Fruit fly (Drosophila melanogaster) whole organism, embryonic: ENCODE data around the gene Ak3.
A peak's percentile ranks its signal among the peaks of the same experiment; 100 is the strongest.

ENCODE experiments used
- Antp ChIP-seq: fragments of 200-800 bp; sonication (Bioruptor generic); optimal IDR thresholded peaks from 3 replicates; lab custom pipeline; 2016; ENCODE audit warnings: missing biosample characterization, missing genetic modification characterization
- Blimp-1 ChIP-seq: fragments of 200-800 bp; sonication (Bioruptor generic); optimal IDR thresholded peaks from 3 replicates; lab custom pipeline; 2018; ENCODE audit warnings: missing biosample characterization, missing genetic modification characterization, mild to moderate bottlenecking, moderate library complexity, missing genetic modification reagents
- CG10209 ChIP-seq: fragments of 200-800 bp; sonication (Bioruptor generic); optimal IDR thresholded peaks from 3 replicates; lab custom pipeline; 2017; ENCODE audit warnings: missing biosample characterization, mild to moderate bottlenecking, missing genetic modification characterization, missing genetic modification reagents
- CG10321 ChIP-seq: fragments of 200-800 bp; sonication (Bioruptor generic); IDR thresholded peaks from 2 replicates; pipeline ENCODE4 v1.3.6; 2022; ENCODE audit warnings: missing biosample characterization, missing genetic modification characterization
- CG10366 ChIP-seq: fragments of 200-800 bp; sonication (Bioruptor generic); IDR thresholded peaks from 2 replicates; pipeline ENCODE4 v1.3.6; 2022; ENCODE audit warnings: missing biosample characterization, missing genetic modification characterization
- CG10543 ChIP-seq: fragments of 200-800 bp; sonication (Bioruptor generic); optimal IDR thresholded peaks from 3 replicates; lab custom pipeline; 2017; ENCODE audit warnings: missing biosample characterization, mild to moderate bottlenecking, missing genetic modification characterization, moderate library complexity
- CG11247 ChIP-seq: fragments of 200-800 bp; sonication (Bioruptor generic); IDR thresholded peaks from 2 replicates; pipeline ENCODE4 v1.3.6; 2022; ENCODE audit warnings: missing biosample characterization, missing genetic modification characterization
- CG12071 ChIP-seq: fragments of 200-800 bp; sonication (Bioruptor generic); optimal IDR thresholded peaks from 3 replicates; lab custom pipeline; 2018; ENCODE audit warnings: missing biosample characterization, mild to moderate bottlenecking, missing genetic modification characterization
- CG12769 ChIP-seq: fragments of 200-800 bp; sonication (Bioruptor generic); optimal IDR thresholded peaks from 2 replicates; lab custom pipeline; 2019; ENCODE audit warnings: missing biosample characterization, mild to moderate bottlenecking, missing genetic modification characterization, moderate library complexity
- CG15073 ChIP-seq: fragments of 200-800 bp; sonication (Bioruptor generic); optimal IDR thresholded peaks from 2 replicates; lab custom pipeline; 2016; ENCODE audit warnings: missing biosample characterization, missing genetic modification characterization
- CG16863 ChIP-seq: fragments of 200-800 bp; sonication (Bioruptor generic); optimal IDR thresholded peaks from 3 replicates; lab custom pipeline; 2016; ENCODE audit warnings: missing biosample characterization, missing genetic modification characterization
- CG17186 ChIP-seq: fragments of 200-800 bp; sonication (Bioruptor generic); optimal IDR thresholded peaks from 3 replicates; lab custom pipeline; 2017; ENCODE audit warnings: missing biosample characterization, missing genetic modification reagents, missing genetic modification characterization
- CG17385 ChIP-seq: fragments of 200-800 bp; sonication (Bioruptor generic); optimal IDR thresholded peaks from 3 replicates; lab custom pipeline; 2018; ENCODE audit warnings: missing biosample characterization, mild to moderate bottlenecking, missing genetic modification characterization
- CG1792 ChIP-seq: fragments of 200-800 bp; sonication (Bioruptor generic); optimal IDR thresholded peaks from 2 replicates; lab custom pipeline; 2016; ENCODE audit warnings: missing biosample characterization, missing genetic modification characterization
- CG3281 ChIP-seq: fragments of 200-800 bp; sonication (Bioruptor generic); optimal IDR thresholded peaks from 3 replicates; lab custom pipeline; 2017; ENCODE audit warnings: missing biosample characterization, mild to moderate bottlenecking, missing genetic modification characterization
- CG4424 ChIP-seq: fragments of 200-800 bp; sonication (Bioruptor generic); optimal IDR thresholded peaks from 3 replicates; lab custom pipeline; 2016; ENCODE audit warnings: missing biosample characterization, missing genetic modification characterization
- CG4707 ChIP-seq: fragments of 200-800 bp; sonication (Bioruptor generic); optimal IDR thresholded peaks from 2 replicates; lab custom pipeline; 2018; ENCODE audit warnings: missing biosample characterization, mild to moderate bottlenecking, missing genetic modification characterization, moderate library complexity
- CG6765 ChIP-seq: fragments of 200-800 bp; sonication (Bioruptor generic); optimal IDR thresholded peaks from 3 replicates; lab custom pipeline; 2017; ENCODE audit warnings: missing biosample characterization, mild to moderate bottlenecking, missing genetic modification characterization
- CG7556 ChIP-seq: fragments of 200-800 bp; sonication (Bioruptor generic); optimal IDR thresholded peaks from 2 replicates; lab custom pipeline; 2017; ENCODE audit warnings: missing biosample characterization, mild to moderate bottlenecking, missing genetic modification characterization
- CG8089 ChIP-seq: fragments of 200-800 bp; sonication (Bioruptor generic); optimal IDR thresholded peaks from 3 replicates; lab custom pipeline; 2016; ENCODE audit warnings: missing biosample characterization, missing genetic modification characterization
- CG8359 ChIP-seq: fragments of 200-800 bp; sonication (Bioruptor generic); optimal IDR thresholded peaks from 2 replicates; lab custom pipeline; 2017; ENCODE audit warnings: missing biosample characterization, mild to moderate bottlenecking, missing genetic modification characterization, borderline replicate concordance
- CG9437 ChIP-seq: fragments of 200-800 bp; sonication (Bioruptor generic); optimal IDR thresholded peaks from 2 replicates; lab custom pipeline; 2018; ENCODE audit warnings: missing biosample characterization, mild to moderate bottlenecking, missing genetic modification characterization
- Camta ChIP-seq: fragments of 200-800 bp; sonication (Bioruptor generic); optimal IDR thresholded peaks from 2 replicates; lab custom pipeline; 2016; ENCODE audit warnings: missing biosample characterization, missing genetic modification characterization
- Chrac-16 ChIP-seq: fragments of 200-800 bp; sonication (Bioruptor generic); optimal IDR thresholded peaks from 3 replicates; lab custom pipeline; 2016; ENCODE audit warnings: missing biosample characterization, missing genetic modification characterization
- CoRest ChIP-seq: fragments of 200-800 bp; sonication (Bioruptor generic); optimal IDR thresholded peaks from 3 replicates; lab custom pipeline; 2018; ENCODE audit warnings: missing biosample characterization, mild to moderate bottlenecking, missing genetic modification characterization, moderate library complexity
- Dip3 ChIP-seq: fragments of 200-800 bp; sonication (Bioruptor generic); optimal IDR thresholded peaks from 3 replicates; lab custom pipeline; 2016; ENCODE audit warnings: missing biosample characterization, missing genetic modification characterization
- E2f2 ChIP-seq: fragments of 200-800 bp; sonication (Bioruptor generic); IDR thresholded peaks from 2 replicates; pipeline ENCODE4 v1.3.6; 2022; ENCODE audit warnings: missing biosample characterization, missing genetic modification characterization
- Elba2 ChIP-seq: fragments of 200-800 bp; sonication (Bioruptor generic); optimal IDR thresholded peaks from 3 replicates; lab custom pipeline; 2016; ENCODE audit warnings: missing biosample characterization, missing genetic modification characterization
- HHEX ChIP-seq: fragments of 200-800 bp; sonication (Bioruptor generic); optimal IDR thresholded peaks from 3 replicates; lab custom pipeline; 2017; ENCODE audit warnings: missing biosample characterization, mild to moderate bottlenecking, missing genetic modification characterization, missing genetic modification reagents
- Lhr ChIP-seq: fragments of 200-800 bp; sonication (Bioruptor generic); optimal IDR thresholded peaks from 3 replicates; lab custom pipeline; 2017; ENCODE audit warnings: mild to moderate bottlenecking, missing biosample characterization, missing genetic modification reagents, missing genetic modification characterization
- NFAT ChIP-seq: fragments of 200-800 bp; sonication (Bioruptor generic); IDR thresholded peaks from 2 replicates; pipeline ENCODE4 v1.3.6; 2022; ENCODE audit warnings: missing biosample characterization, missing genetic modification characterization
- NK7.1 ChIP-seq: fragments of 200-800 bp; sonication (Bioruptor generic); optimal IDR thresholded peaks from 3 replicates; lab custom pipeline; 2016; ENCODE audit warnings: missing biosample characterization, missing genetic modification characterization
- Neu2 ChIP-seq: fragments of 200-800 bp; sonication (Bioruptor generic); optimal IDR thresholded peaks from 3 replicates; lab custom pipeline; 2016; ENCODE audit warnings: missing biosample characterization, missing genetic modification characterization, borderline replicate concordance
- Pdp1 ChIP-seq, 2 experiments: fragments of 200-800 bp; sonication (Bioruptor generic); optimal IDR thresholded peaks; 3 replicates each; lab custom pipeline; 2016; ENCODE audit warnings: missing biosample characterization in 2 of 2, missing genetic modification characterization in 2 of 2, mild to moderate bottlenecking in 1 of 2, moderate library complexity in 1 of 2
- Rfx ChIP-seq: fragments of 200-800 bp; sonication (Bioruptor generic); IDR thresholded peaks from 2 replicates; pipeline ENCODE4 v1.3.6; 2022; ENCODE audit warnings: missing biosample characterization, missing genetic modification characterization
- Sin3A ChIP-seq: fragments of >200 bp; optimal IDR thresholded peaks from 2 replicates; lab custom pipeline; 2018
- ac ChIP-seq: fragments of 200-800 bp; sonication (Bioruptor generic); optimal IDR thresholded peaks from 3 replicates; lab custom pipeline; 2017; ENCODE audit warnings: missing biosample characterization, mild to moderate bottlenecking, missing genetic modification characterization
- btn ChIP-seq: fragments of 200-800 bp; sonication (Bioruptor generic); optimal IDR thresholded peaks from 2 replicates; lab custom pipeline; 2016; ENCODE audit warnings: missing biosample characterization, missing genetic modification characterization
- danr ChIP-seq: fragments of 200-800 bp; sonication (Bioruptor generic); IDR thresholded peaks from 2 replicates; pipeline ENCODE4 v1.3.6; 2022; ENCODE audit warnings: missing biosample characterization, missing genetic modification characterization
- dati ChIP-seq: fragments of 200-800 bp; sonication (Bioruptor generic); IDR thresholded peaks from 2 replicates; pipeline ENCODE4 v1.3.6; 2022; ENCODE audit warnings: missing biosample characterization, missing genetic modification characterization
- esg ChIP-seq: fragments of 200-800 bp; sonication (Bioruptor generic); conservative IDR thresholded peaks from 2 replicates; pipeline ENCODE4 v1.3.6; 2022; ENCODE audit warnings: missing biosample characterization, missing genetic modification characterization
- ftz-f1 ChIP-seq: fragments of 200-800 bp; sonication (Bioruptor generic); optimal IDR thresholded peaks from 2 replicates; lab custom pipeline; 2016; ENCODE audit warnings: missing biosample characterization, missing genetic modification characterization
- gsb-n ChIP-seq: fragments of 200-800 bp; sonication (Bioruptor generic); optimal IDR thresholded peaks from 3 replicates; lab custom pipeline; 2018; ENCODE audit warnings: missing biosample characterization, mild to moderate bottlenecking, missing genetic modification characterization
- pb ChIP-seq: fragments of 200-800 bp; sonication (Bioruptor generic); optimal IDR thresholded peaks from 3 replicates; lab custom pipeline; 2016; ENCODE audit warnings: missing biosample characterization, missing genetic modification characterization
- repo ChIP-seq: fragments of 200-800 bp; sonication (Bioruptor generic); optimal IDR thresholded peaks from 2 replicates; lab custom pipeline; 2016; ENCODE audit warnings: missing biosample characterization, missing genetic modification characterization
- slbo ChIP-seq: fragments of 200-800 bp; sonication (Bioruptor generic); IDR thresholded peaks from 2 replicates; pipeline ENCODE4 v1.3.6; 2022; ENCODE audit warnings: missing biosample characterization, missing genetic modification characterization
- sr ChIP-seq: fragments of 200-800 bp; sonication (Bioruptor generic); IDR thresholded peaks from 3 replicates; pipeline ENCODE4 v1.3.6; 2022; ENCODE audit warnings: missing biosample characterization, missing genetic modification characterization
- tio ChIP-seq: fragments of 200-800 bp; sonication (Bioruptor generic); optimal IDR thresholded peaks from 2 replicates; lab custom pipeline; 2017; ENCODE audit warnings: missing biosample characterization, missing genetic modification characterization, inconsistent platforms
- vnd ChIP-seq: fragments of 200-800 bp; sonication (Bioruptor generic); IDR thresholded peaks from 3 replicates; pipeline ENCODE4 v1.3.6; 2022; ENCODE audit warnings: missing biosample characterization, missing genetic modification characterization; ENCODE audit not compliant: partially characterized antibody
- z ChIP-seq: fragments of 200-800 bp; sonication (Bioruptor generic); IDR thresholded peaks from 3 replicates; pipeline ENCODE4 v1.3.6; 2022; ENCODE audit warnings: missing biosample characterization, missing genetic modification characterization

Gene Ak3

dm6 chr3R:10888633-10889519 is 512 bp downstream of the Ak3 start (continued):
- TF ChIP-seq esg (GFP tag; lab: Robert Waterston, UW) (no peak), CG10543 (GFP tag; lab: Kevin White, UChicago) (peak; percentile 33), Antp (peak; percentile 31), danr (GFP tag; lab: Robert Waterston, UW) (no peak), repo (GFP tag; lab: Kevin White, UChicago) (no peak), NFAT (GFP tag; lab: Robert Waterston, UW) (peak; percentile 78), CG10209 (GFP tag; lab: Kevin White, UChicago) (no peak), CG10321 (GFP tag; lab: Robert Waterston, UW) (no peak), NK7.1 (no peak), CG12769 (tag; lab: Kevin White, UChicago) (peak; percentile 89), Rfx (GFP tag; lab: Robert Waterston, UW) (peak; percentile 80), slbo (peak; percentile 58), Camta (no peak), btn (no peak), dati (GFP tag; lab: Robert Waterston, UW) (no peak), CG15073 (GFP tag; lab: Kevin White, UChicago) (no peak), tio (GFP tag; lab: Kevin White, UChicago) (no peak), CoRest (no peak), CG4424 (GFP tag; lab: Kevin White, UChicago) (peak; percentile 16), gsb-n (no peak), E2f2 (no peak), HHEX (GFP tag; lab: Kevin White, UChicago) (peak; percentile 2), vnd (GFP tag; lab: Robert Waterston, UW) (no peak), CG6765 (GFP tag; lab: Kevin White, UChicago) (peak; percentile 17), sr (GFP tag; lab: Robert Waterston, UW) (0 out of 3 replicates have a peak, but pooled peaks have one; percentile 4), Blimp-1 (GFP tag; lab: Kevin White, UChicago) (no peak), CG8089 (GFP tag; lab: Kevin White, UChicago) (no peak), Dip3 (GFP tag; lab: Kevin White, UChicago) (no peak), pb (GFP tag; lab: Kevin White, UChicago) (no peak), CG10366 (GFP tag; lab: Robert Waterston, UW) (peak; percentile 40), CG7556 (GFP tag; lab: Kevin White, UChicago) (peak; percentile 38), CG4707 (GFP tag; lab: Kevin White, UChicago) (no peak), CG17385 (GFP tag; lab: Kevin White, UChicago) (peak; percentile 65), CG9437 (GFP tag; lab: Kevin White, UChicago) (no peak), CG16863 (GFP tag; lab: Kevin White, UChicago) (no peak), CG17186 (GFP tag; lab: Kevin White, UChicago) (no peak), CG1792 (GFP tag; lab: Kevin White, UChicago) (no peak), Pdp1 (GFP tag; optimal IDR thresholded peaks at IDR 0.05; lab: Kevin White, UChicago) (peak in 1 of 2 experiments; percentile 70), CG8359 (GFP tag; lab: Kevin White, UChicago) (no peak), ac (GFP tag; lab: Kevin White, UChicago) (no peak), Sin3A (lab: Kevin White, UChicago) (no peak), CG3281 (GFP tag; lab: Kevin White, UChicago) (peak; percentile 0), Lhr (GFP tag; lab: Kevin White, UChicago) (no peak), Chrac-16 (GFP tag; lab: Kevin White, UChicago) (no peak), z (GFP tag; lab: Robert Waterston, UW) (no peak), CG11247 (no peak), ftz-f1 (no peak), CG12071 (GFP tag; lab: Kevin White, UChicago) (peak; percentile 54), Neu2 (GFP tag; lab: Kevin White, UChicago) (no peak), Elba2 (GFP tag; lab: Kevin White, UChicago) (no peak)
